Fruit fly (Drosophila melanogaster) whole organism, adult: ENCODE measurements around the gene CG32708.

ENCODE experiments used
- CG11617 ChIP-seq: fragments of 200-800 bp; sonication (Bioruptor generic); optimal IDR thresholded peaks from 2 replicates; lab custom pipeline; 2017; ENCODE audit warnings: mild to moderate bottlenecking, missing biosample characterization, missing genetic modification reagents, missing genetic modification characterization
- CG12768 ChIP-seq: fragments of 200-800 bp; sonication (Bioruptor generic); optimal IDR thresholded peaks from 2 replicates; lab custom pipeline; 2017; ENCODE audit warnings: missing biosample characterization, missing genetic modification characterization, mild to moderate bottlenecking, moderate library complexity, missing genetic modification reagents
- CG1620 ChIP-seq: fragments of 200-800 bp; sonication (Bioruptor generic); optimal IDR thresholded peaks from 2 replicates; lab custom pipeline; 2016; ENCODE audit warnings: missing biosample characterization, missing genetic modification characterization
- CG33017 ChIP-seq: fragments of 200-800 bp; sonication (Bioruptor generic); optimal IDR thresholded peaks from 2 replicates; lab custom pipeline; 2018; ENCODE audit warnings: missing biosample characterization, mild to moderate bottlenecking, missing genetic modification characterization, moderate library complexity
- CG7101 ChIP-seq: fragments of 200-800 bp; sonication (Bioruptor generic); optimal IDR thresholded peaks from 2 replicates; lab custom pipeline; 2018; ENCODE audit warnings: missing biosample characterization, mild to moderate bottlenecking, missing genetic modification characterization, moderate library complexity
- Mnt ChIP-seq: fragments of 200-800 bp; sonication (Bioruptor generic); optimal IDR thresholded peaks from 2 replicates; lab custom pipeline; 2016; ENCODE audit warnings: missing biosample characterization, mild to moderate bottlenecking, missing genetic modification characterization
- bab1 ChIP-seq: fragments of 200-800 bp; sonication (Bioruptor generic); optimal IDR thresholded peaks from 3 replicates; lab custom pipeline; 2019; ENCODE audit warnings: missing biosample characterization, mild to moderate bottlenecking, missing genetic modification characterization, moderate library complexity
- cic ChIP-seq: fragments of 200-800 bp; sonication (Bioruptor generic); optimal IDR thresholded peaks from 2 replicates; lab custom pipeline; 2017; ENCODE audit warnings: missing biosample characterization, mild to moderate bottlenecking, missing genetic modification characterization, moderate library complexity
- kay ChIP-seq: fragments of 200-800 bp; sonication (Bioruptor generic); peaks from one replicate; lab custom pipeline; 2016; ENCODE audit warnings: missing biosample characterization, missing genetic modification characterization, borderline replicate concordance
- tj ChIP-seq: fragments of 200-800 bp; sonication (Bioruptor generic); optimal IDR thresholded peaks from 3 replicates; lab custom pipeline; 2017; ENCODE audit warnings: missing biosample characterization, mild to moderate bottlenecking, missing genetic modification characterization, moderate library complexity

DNA sequence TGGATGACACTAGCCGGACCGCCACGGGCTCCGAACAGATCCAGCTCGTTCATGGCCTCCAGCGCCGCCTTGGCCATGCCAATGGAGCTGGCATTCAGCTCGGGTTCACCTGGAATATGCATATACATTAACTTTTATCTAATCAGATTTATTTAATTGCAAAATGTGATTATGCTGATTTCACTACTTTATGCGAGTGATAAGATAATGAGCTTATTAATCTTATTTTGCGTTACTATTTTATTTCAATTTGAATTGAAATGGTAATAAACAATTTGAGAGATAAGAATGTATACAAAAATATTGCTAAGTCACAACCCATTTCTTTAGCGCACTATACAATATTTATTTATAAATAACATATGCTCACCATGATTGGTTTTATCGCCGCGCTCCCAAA is 16.4 kb downstream of the CG32708 start:
- TF ChIP-seq cic (GFP tag; lab: Kevin White, UChicago) = no peak
- TF ChIP-seq CG11617 (GFP tag; lab: Kevin White, UChicago) = no peak
- TF ChIP-seq CG12768 (GFP tag; lab: Kevin White, UChicago) = no peak
- TF ChIP-seq tj (GFP tag; lab: Kevin White, UChicago) = no peak
- TF ChIP-seq kay (GFP tag; lab: Kevin White, UChicago) = no peak
- TF ChIP-seq Mnt (GFP tag; lab: Kevin White, UChicago) = no peak
- TF ChIP-seq bab1 = no peak
- TF ChIP-seq CG1620 (GFP tag; lab: Kevin White, UChicago) = no peak
- no peak for TF ChIP-seq CG7101
- TF ChIP-seq CG33017 (tag; lab: Kevin White, UChicago) = no peak
